Fruit fly (Drosophila melanogaster) S2 (cell line): ENCODE results near the gene CG7985.

Experiments
- CG8478 ChIP-seq: fragments of >200 bp; optimal IDR thresholded peaks from 2 replicates; lab custom pipeline; 2018
- CTCF ChIP-seq, 2 experiments: fragments of >200 bp; optimal IDR thresholded peaks; 2 replicates each; lab custom pipeline; 2018

DNA sequence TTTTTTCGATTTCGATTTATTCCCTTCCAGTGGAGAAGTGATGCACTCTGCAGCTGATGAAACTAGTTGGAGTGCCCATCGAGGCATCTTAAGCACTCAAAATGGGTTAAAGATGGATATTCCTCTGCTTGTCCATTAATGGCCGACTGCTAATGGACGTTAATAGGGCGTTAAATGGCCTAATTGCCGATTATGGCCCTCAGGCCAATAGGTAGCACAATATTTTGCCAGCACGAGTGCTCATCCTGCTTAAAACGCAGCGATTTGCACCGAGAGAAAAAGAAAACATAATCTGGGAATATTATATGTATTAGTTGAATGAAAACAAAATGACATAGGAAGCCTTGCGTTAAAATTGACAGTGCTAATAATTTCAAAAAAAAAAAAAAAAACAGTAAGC lies 8.8 kb downstream of the CG7985 start, which contains the start of gene CG44158:
- TF ChIP-seq CG8478 (lab: Kevin White, UChicago) (no peak), CTCF (optimal IDR thresholded peaks at IDR 0.05; lab: Kevin White, UChicago) (no peak)
